Fruit fly (Drosophila melanogaster): Measurements from ENCODE around the gene dob.

DNA sequence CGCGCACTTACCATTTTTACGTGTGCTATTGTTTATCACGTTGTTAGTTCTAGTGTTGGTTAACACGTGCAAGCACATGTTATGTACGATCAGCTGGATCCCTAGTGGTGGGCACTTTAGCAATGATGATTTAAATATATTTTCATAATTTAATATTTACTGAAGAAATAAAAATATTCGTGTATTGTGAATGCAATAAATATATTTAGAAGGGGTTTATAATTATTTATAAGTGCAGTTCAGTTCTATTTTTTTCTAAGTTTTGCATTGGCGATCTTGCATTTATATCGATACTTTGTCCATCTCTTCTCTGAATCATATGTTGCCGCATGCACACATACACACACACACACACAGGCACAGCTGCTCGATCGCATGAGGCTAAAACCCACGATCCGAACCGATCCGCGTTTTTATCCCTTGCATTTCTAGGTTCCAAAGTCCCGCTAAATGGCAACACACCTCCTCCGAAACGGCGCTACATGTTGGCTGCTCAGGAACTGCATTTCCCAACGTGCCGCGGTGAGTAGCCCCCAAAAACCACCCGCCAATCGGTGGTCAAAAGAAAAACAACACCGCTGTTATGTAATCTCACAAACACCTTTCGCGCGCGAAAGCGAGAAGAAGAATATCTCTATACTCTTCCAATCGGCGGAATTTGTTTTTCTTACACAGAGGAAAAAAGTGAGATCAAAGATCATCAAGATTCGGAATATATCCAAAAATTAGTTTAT is 19.1 kb downstream of the dob start, which contains the start of the genes CG15027 and Dbct:
- no peak for TF ChIP-seq Dll (optimal IDR thresholded peaks at IDR 0.05)
- no peak for TF ChIP-seq pan (optimal IDR thresholded peaks at IDR 0.05)
- TF ChIP-seq CG8478 (optimal IDR thresholded peaks at IDR 0.05): no peak
- TF ChIP-seq usp (GFP tag; optimal IDR thresholded peaks at IDR 0.05): no peak
- TF ChIP-seq EcR (GFP tag; optimal IDR thresholded peaks at IDR 0.05): no peak

Measured in whole organism.